Fruit fly (Drosophila melanogaster) whole organism: Measurements from ENCODE around the gene eEF2.

Experiments
- CG8478 ChIP-seq: fragments of >200 bp; optimal IDR thresholded peaks from 2 replicates; lab custom pipeline; 2018; ENCODE audit warnings: inconsistent platforms
- Dll ChIP-seq: fragments of >200 bp; optimal IDR thresholded peaks from 2 replicates; lab custom pipeline; 2017
- EcR ChIP-seq, 2 experiments: fragments of >200 bp; optimal IDR thresholded peaks; 2 replicates each; lab custom pipeline; 2017; ENCODE audit warnings: missing biosample characterization in 2 of 2, missing genetic modification characterization in 2 of 2, missing genetic modification reagents in 2 of 2
- pan ChIP-seq: fragments of >200 bp; optimal IDR thresholded peaks from 2 replicates; lab custom pipeline; 2017
- psq ChIP-seq: fragments of >200 bp; optimal IDR thresholded peaks from 2 replicates; lab custom pipeline; 2017
- usp ChIP-seq: fragments of >200 bp; optimal IDR thresholded peaks from 2 replicates; lab custom pipeline; 2017; ENCODE audit warnings: missing biosample characterization, missing genetic modification characterization, mixed read lengths

eEF2 gene

dm6 chr2L:21681322-21682268 is at the start of gene eEF2:
Gene eEF2, minus strand, starts transcription at chr2L:21682164.
- TF ChIP-seq Dll (lab: Kevin White, UChicago) (no peak), CG8478 (lab: Kevin White, UChicago) (no peak), pan (no peak), EcR (GFP tag; optimal IDR thresholded peaks at IDR 0.05; lab: Kevin White, UChicago) (no peak), usp (GFP tag; lab: Kevin White, UChicago) (no peak), psq (lab: Kevin White, UChicago) (no peak)

- TF ChIP-seq EcR (GFP tag; optimal IDR thresholded peaks at IDR 0.05; lab: Kevin White, UChicago) = no peak
- no peak for TF ChIP-seq pan
- no peak for TF ChIP-seq psq (lab: Kevin White, UChicago)
Measured at dm6 chr2L:21726097-21726496, 44.1 kb upstream of the eEF2 start.

dm6 chr2L:21689368-21689767 is 7.4 kb upstream of the eEF2 start:
- TF ChIP-seq EcR (GFP tag; optimal IDR thresholded peaks at IDR 0.05; lab: Kevin White, UChicago) (no peak), Dll (lab: Kevin White, UChicago) (no peak), psq (lab: Kevin White, UChicago) (no peak), CG8478 (lab: Kevin White, UChicago) (no peak), usp (GFP tag; lab: Kevin White, UChicago) (no peak)

dm6 chr2L:21683768-21684225 is 1.8 kb upstream of the eEF2 start, which contains the start of gene nolo:
Gene nolo, plus strand, starts transcription at chr2L:21684106.
- TF ChIP-seq EcR (GFP tag; optimal IDR thresholded peaks at IDR 0.05; lab: Kevin White, UChicago) (no peak), Dll (lab: Kevin White, UChicago) (no peak), usp (GFP tag; lab: Kevin White, UChicago) (no peak), psq (lab: Kevin White, UChicago) (no peak), pan (no peak), CG8478 (lab: Kevin White, UChicago) (no peak)

- TF ChIP-seq pan (no peak), EcR (GFP tag; optimal IDR thresholded peaks at IDR 0.05; lab: Kevin White, UChicago) (no peak), CG8478 (lab: Kevin White, UChicago) (no peak), usp (GFP tag; lab: Kevin White, UChicago) (no peak), Dll (lab: Kevin White, UChicago) (no peak), psq (lab: Kevin White, UChicago) (no peak)
Measured at dm6 chr2L:21683053-21683767, 1.2 kb upstream of the eEF2 start.

- no peak for TF ChIP-seq Dll (lab: Kevin White, UChicago)
- no peak for TF ChIP-seq CG8478 (lab: Kevin White, UChicago)
- TF ChIP-seq EcR (GFP tag; optimal IDR thresholded peaks at IDR 0.05; lab: Kevin White, UChicago) = no peak
- TF ChIP-seq pan = no peak
- TF ChIP-seq usp (GFP tag; lab: Kevin White, UChicago) = no peak
- no peak for TF ChIP-seq psq (lab: Kevin White, UChicago)
Measured at dm6 chr2L:21677480-21677930, 4.5 kb downstream of the eEF2 start, which contains the start of gene CG2225. Gene CG2225, minus strand, starts transcription at chr2L:21677530.

- TF ChIP-seq EcR (GFP tag; optimal IDR thresholded peaks at IDR 0.05; lab: Kevin White, UChicago) (no peak), psq (lab: Kevin White, UChicago) (no peak), Dll (lab: Kevin White, UChicago) (no peak), usp (GFP tag; lab: Kevin White, UChicago) (no peak), pan (no peak), CG8478 (lab: Kevin White, UChicago) (no peak)
Measured at dm6 chr2L:21676556-21676955, 5.4 kb downstream of the eEF2 start.

dm6 chr2L:21658529-21659009 is 23.4 kb downstream of the eEF2 start, which contains the start of gene Cul2:
Gene Cul2, plus strand, starts transcription at chr2L:21658735.
- no peak for TF ChIP-seq Dll (lab: Kevin White, UChicago)
- TF ChIP-seq psq (lab: Kevin White, UChicago) = no peak
- TF ChIP-seq EcR (GFP tag; optimal IDR thresholded peaks at IDR 0.05; lab: Kevin White, UChicago) = no peak
- TF ChIP-seq usp (GFP tag; lab: Kevin White, UChicago) = no peak
- TF ChIP-seq pan = no peak
- TF ChIP-seq CG8478 (lab: Kevin White, UChicago) = no peak

dm6 chr2L:21657426-21657825 is 24.5 kb downstream of the eEF2 start:
- TF ChIP-seq CG8478 (lab: Kevin White, UChicago) (no peak), pan (no peak), Dll (lab: Kevin White, UChicago) (no peak), psq (lab: Kevin White, UChicago) (no peak), usp (GFP tag; lab: Kevin White, UChicago) (no peak), EcR (GFP tag; optimal IDR thresholded peaks at IDR 0.05; lab: Kevin White, UChicago) (no peak)

- TF ChIP-seq usp (GFP tag; lab: Kevin White, UChicago) (no peak), Dll (lab: Kevin White, UChicago) (no peak), CG8478 (lab: Kevin White, UChicago) (no peak), psq (lab: Kevin White, UChicago) (no peak), EcR (GFP tag; optimal IDR thresholded peaks at IDR 0.05; lab: Kevin White, UChicago) (no peak), pan (no peak)
Measured at dm6 chr2L:21648769-21649168, 33.2 kb downstream of the eEF2 start.

- no peak for TF ChIP-seq Dll (lab: Kevin White, UChicago)
- no peak for TF ChIP-seq EcR (GFP tag; optimal IDR thresholded peaks at IDR 0.05; lab: Kevin White, UChicago)
- no peak for TF ChIP-seq pan
- TF ChIP-seq CG8478 (lab: Kevin White, UChicago) = no peak
- no peak for TF ChIP-seq psq (lab: Kevin White, UChicago)
- TF ChIP-seq usp (GFP tag; lab: Kevin White, UChicago) = no peak
Measured at dm6 chr2L:21632909-21633308, 49.1 kb downstream of the eEF2 start.
